Fruit fly (Drosophila melanogaster) whole organism, embryonic: ENCODE measurements around the gene CG6126.

Source experiments
- Antp ChIP-seq: fragments of 200-800 bp; sonication (Bioruptor generic); optimal IDR thresholded peaks from 3 replicates; lab custom pipeline; 2016; ENCODE audit warnings: missing biosample characterization, missing genetic modification characterization
- BEAF-32 ChIP-seq: fragments of 200-800 bp; sonication (Bioruptor generic); optimal IDR thresholded peaks from 3 replicates; lab custom pipeline; 2017; ENCODE audit warnings: missing biosample characterization, missing genetic modification characterization, mild to moderate bottlenecking, moderate library complexity, missing genetic modification reagents
- CG11504 ChIP-seq: fragments of 200-800 bp; sonication (Bioruptor generic); optimal IDR thresholded peaks from 3 replicates; lab custom pipeline; 2019; ENCODE audit warnings: missing biosample characterization, mild to moderate bottlenecking, missing genetic modification characterization, moderate library complexity
- CG8924 ChIP-seq: fragments of 200-800 bp; optimal IDR thresholded peaks from 3 replicates; lab custom pipeline; 2019; ENCODE audit warnings: missing biosample characterization, mild to moderate bottlenecking, missing genetic modification characterization, moderate library complexity
- Kr ChIP-seq: fragments of 200-800 bp; sonication (Bioruptor generic); optimal IDR thresholded peaks from 2 replicates; lab custom pipeline; 2017; ENCODE audit warnings: missing biosample characterization, mild to moderate bottlenecking, missing genetic modification characterization
- hb ChIP-seq: fragments of 200-800 bp; sonication (Bioruptor generic); IDR thresholded peaks from 3 replicates; pipeline ENCODE4 v1.3.6; 2022; ENCODE audit warnings: missing biosample characterization, missing genetic modification characterization; ENCODE audit not compliant: partially characterized antibody
- sc ChIP-seq, 3 experiments: fragments of >200 bp in 2 of 3; fragments of 200-800 bp in 1 of 3; sonication (Bioruptor generic) in 1 of 3; optimal IDR thresholded peaks; 2 replicates in 2 of 3; 3 replicates in 1 of 3; lab custom pipeline; 2017; ENCODE audit warnings: mild to moderate bottlenecking in 1 of 3, missing biosample characterization in 1 of 3, missing genetic modification characterization in 1 of 3, missing genetic modification reagents in 1 of 3

DNA sequence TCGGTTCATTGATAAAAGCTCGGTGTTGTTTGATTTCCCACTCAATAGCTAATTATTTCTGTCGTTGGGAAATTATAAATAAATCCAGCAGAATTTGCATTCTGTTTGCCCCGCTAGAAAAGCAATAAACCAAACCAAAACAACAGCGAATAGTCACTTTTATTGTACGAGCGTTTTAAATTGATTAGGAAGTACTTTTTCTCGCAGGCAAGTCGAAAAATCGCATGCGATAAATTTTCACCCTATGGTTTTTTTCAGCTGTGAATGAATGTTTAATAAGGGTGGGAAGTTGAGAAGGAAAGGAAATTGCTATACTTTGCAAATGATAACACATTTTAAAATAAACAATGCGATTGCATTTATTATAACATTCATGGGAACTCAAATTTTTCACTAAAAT is 46.9 kb downstream of the CG6126 start:
- no peak for TF ChIP-seq CG8924 (tag; lab: Kevin White, UChicago)
- no peak for TF ChIP-seq sc (optimal IDR thresholded peaks at IDR 0.05; lab: Kevin White, UChicago)
- no peak for TF ChIP-seq sc (GFP tag; optimal IDR thresholded peaks at IDR 0.05; lab: Kevin White, UChicago)
- TF ChIP-seq CG11504 (tag; lab: Kevin White, UChicago) = no peak
- TF ChIP-seq Kr = no peak
- TF ChIP-seq hb (GFP tag; lab: Robert Waterston, UW) = no peak
- no peak for TF ChIP-seq BEAF-32 (GFP tag; lab: Kevin White, UChicago)
- no peak for TF ChIP-seq Antp (GFP tag; lab: Kevin White, UChicago)
